Fruit fly (Drosophila melanogaster): ENCODE results near the gene Traf6.

Gene Traf6

DNA sequence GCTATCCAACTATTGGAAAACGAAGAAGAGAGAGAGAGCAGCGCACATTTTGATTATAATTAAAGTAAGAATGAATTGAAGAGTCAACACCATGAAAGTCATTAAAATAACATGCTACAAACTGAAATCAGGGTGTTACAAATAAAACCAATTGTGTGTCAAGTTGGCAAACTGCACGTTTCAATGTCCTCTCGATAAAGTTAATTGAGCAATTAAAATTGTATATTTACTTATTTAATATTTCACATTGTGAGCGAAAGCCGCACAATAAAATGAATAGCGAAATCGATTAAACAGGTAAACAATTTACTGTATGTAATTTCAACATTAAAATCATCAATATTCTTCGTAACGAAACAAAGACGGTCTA lies 39.0 kb upstream of the Traf6 start (continued):
- peak; percentile 1 for TF ChIP-seq Oli (tag; optimal IDR thresholded peaks at IDR 0.05)
- TF ChIP-seq CG12659 (GFP tag; optimal IDR thresholded peaks at IDR 0.05), result peak; percentile 2
- peak; percentile 30 for TF ChIP-seq Meics (GFP tag; optimal IDR thresholded peaks at IDR 0.05)
- TF ChIP-seq CG30403 (GFP tag; optimal IDR thresholded peaks at IDR 0.05), result peak; percentile 27
- TF ChIP-seq CoRest (tag; optimal IDR thresholded peaks at IDR 0.05), result peak; percentile 42
- peak in 1 of 3 experiments; percentile 34 for TF ChIP-seq lola (GFP tag; optimal IDR thresholded peaks at IDR 0.05)
- TF ChIP-seq Hr78 (GFP tag; optimal IDR thresholded peaks at IDR 0.05), result no peak
- TF ChIP-seq CG16815 (GFP tag; optimal IDR thresholded peaks at IDR 0.05), result peak; percentile 2
- peak; percentile 2 for TF ChIP-seq CG13775 (GFP tag; optimal IDR thresholded peaks at IDR 0.05)

DNA sequence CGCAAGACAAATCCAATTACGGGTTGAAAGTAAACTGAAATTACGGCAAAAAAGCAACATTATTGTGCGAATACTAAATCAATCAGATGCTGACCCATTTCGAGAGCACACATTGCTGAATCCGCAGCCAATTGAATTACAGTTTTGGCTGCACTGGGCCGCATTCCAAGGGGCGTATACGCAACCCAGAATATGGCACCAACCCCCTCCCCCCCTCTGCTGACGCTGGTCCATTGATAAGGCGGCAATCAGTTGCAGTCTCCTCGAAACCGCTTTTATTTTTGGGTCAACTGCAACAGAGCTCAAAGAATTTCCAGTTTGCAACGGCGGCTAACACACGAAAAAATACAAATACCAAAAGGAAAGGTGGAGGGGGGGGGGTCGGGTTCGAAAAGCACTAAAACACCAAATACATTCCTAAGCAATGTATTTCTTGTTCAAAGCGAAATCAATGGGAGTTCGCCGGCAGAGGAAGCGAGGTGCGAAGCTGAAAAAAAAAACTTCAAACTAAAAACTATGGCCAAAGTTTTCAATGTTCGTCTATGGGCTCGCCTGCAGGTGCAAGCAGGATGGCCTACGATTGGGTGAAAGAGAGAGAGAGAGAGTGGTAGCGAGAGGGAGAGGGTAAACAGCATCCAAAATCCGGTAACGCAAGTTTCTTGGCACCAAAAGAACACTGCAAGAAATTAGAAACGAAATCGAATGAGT lies 38.4 kb upstream of the Traf6 start:
- TF ChIP-seq chinmo (GFP tag; IDR thresholded peaks at IDR 0.05; ENCODE audit: partially characterized antibody), result peak; percentile 75; the same call in 1 of the 4 replicates
- TF ChIP-seq kay (GFP tag; optimal IDR thresholded peaks at IDR 0.05), result no peak
- TF ChIP-seq tin (GFP tag; optimal IDR thresholded peaks at IDR 0.05), result no peak
- TF ChIP-seq jing (GFP tag; optimal IDR thresholded peaks at IDR 0.05), result no peak
- TF ChIP-seq CG7745 (tag; optimal IDR thresholded peaks at IDR 0.05), result no peak
- no peak for TF ChIP-seq GATAe (GFP tag; conservative IDR thresholded peaks at IDR 0.05)
- TF ChIP-seq eyg (GFP tag; optimal IDR thresholded peaks at IDR 0.05), result no peak
- no peak for TF ChIP-seq CG8478 (optimal IDR thresholded peaks at IDR 0.05)
- no peak for TF ChIP-seq ranshi (GFP tag; IDR thresholded peaks at IDR 0.05)
- TF ChIP-seq sens (GFP tag), result peak; percentile 26
- TF ChIP-seq salm (tag; optimal IDR thresholded peaks at IDR 0.05), result no peak
- TF ChIP-seq Adf1 (GFP tag; IDR thresholded peaks at IDR 0.05), result 0 out of 2 replicates have a peak, but pooled peaks have one; percentile 21
- peak; percentile 30; the same call in 1 of the 2 replicates for TF ChIP-seq CG32772 (GFP tag; IDR thresholded peaks at IDR 0.05)
- no peak for TF ChIP-seq CG15696 (tag; optimal IDR thresholded peaks at IDR 0.05)
- no peak for TF ChIP-seq CG7928 (GFP tag; optimal IDR thresholded peaks at IDR 0.05)
- TF ChIP-seq CG10209 (GFP tag; optimal IDR thresholded peaks at IDR 0.05), result no peak
- TF ChIP-seq CG10959 (GFP tag; IDR thresholded peaks at IDR 0.05), result no peak
- no peak for TF ChIP-seq HLH4C (GFP tag; IDR thresholded peaks at IDR 0.05; ENCODE audit: partially characterized antibody)
- TF ChIP-seq D19B (GFP tag; optimal IDR thresholded peaks at IDR 0.05), result no peak
- peak; percentile 6; the same call in 1 of the 2 replicates for TF ChIP-seq CG9932 (GFP tag; IDR thresholded peaks at IDR 0.05)
- no peak for TF ChIP-seq maf-S (GFP tag; optimal IDR thresholded peaks at IDR 0.05)
- no peak for TF ChIP-seq tgo (GFP tag; IDR thresholded peaks at IDR 0.05)
- TF ChIP-seq CG6654 (GFP tag; optimal IDR thresholded peaks at IDR 0.05), result peak; percentile 94
- no peak for TF ChIP-seq CG15479 (GFP tag; optimal IDR thresholded peaks at IDR 0.05)
- TF ChIP-seq Awh (GFP tag; IDR thresholded peaks at IDR 0.05), result no peak
- no peak for TF ChIP-seq ap (GFP tag; IDR thresholded peaks at IDR 0.05)
- no peak for TF ChIP-seq Nf-YA (GFP tag; IDR thresholded peaks at IDR 0.05)
- TF ChIP-seq Trl (optimal IDR thresholded peaks at IDR 0.05), result peak in 1 of 2 experiments; percentile 10
- no peak for TF ChIP-seq Trl (GFP tag; optimal IDR thresholded peaks at IDR 0.05)
- TF ChIP-seq gsb-n (tag; optimal IDR thresholded peaks at IDR 0.05), result no peak
- TF ChIP-seq kni (GFP tag; optimal IDR thresholded peaks at IDR 0.05), result peak; percentile 51
- TF ChIP-seq sqz (GFP tag; optimal IDR thresholded peaks at IDR 0.05), result peak; percentile 60
- no peak for TF ChIP-seq CG3281 (GFP tag; optimal IDR thresholded peaks at IDR 0.05)
- TF ChIP-seq Bdp1 (GFP tag; optimal IDR thresholded peaks at IDR 0.05), result no peak
- no peak for TF ChIP-seq corto (GFP tag; optimal IDR thresholded peaks at IDR 0.05)
- peak; percentile 80 for TF ChIP-seq crol (GFP tag; IDR thresholded peaks at IDR 0.05)
- no peak for TF ChIP-seq pfk (GFP tag; optimal IDR thresholded peaks at IDR 0.05)
- no peak for TF ChIP-seq amos (GFP tag; IDR thresholded peaks at IDR 0.05; ENCODE audit: partially characterized antibody)
- no peak for TF ChIP-seq Hr3 (GFP tag; optimal IDR thresholded peaks at IDR 0.05)
- no peak for TF ChIP-seq bbx (GFP tag; IDR thresholded peaks at IDR 0.05; ENCODE audit: partially characterized antibody)

All from whole organism, embryonic.